Worm (Caenorhabditis elegans) whole organism, dauer: Measurements from ENCODE around the gene pelo-1.

Source experiments
- unc-62 ChIP-seq: sonication (generic microtip); optimal IDR thresholded peaks from 2 replicates; lab custom pipeline; 2017; ENCODE audit warnings: missing biosample characterization, missing genetic modification reagents, missing genetic modification characterization

Gene pelo-1

ce11 chrIII:4190241-4190640 is 13.8 kb downstream of the pelo-1 start, which contains the start of gene spp-28:
TSS of gene spp-28 (minus strand) at chrIII:4190341.
- TF ChIP-seq unc-62 (GFP tag; lab: Kevin White, UChicago), result no peak

DNA sequence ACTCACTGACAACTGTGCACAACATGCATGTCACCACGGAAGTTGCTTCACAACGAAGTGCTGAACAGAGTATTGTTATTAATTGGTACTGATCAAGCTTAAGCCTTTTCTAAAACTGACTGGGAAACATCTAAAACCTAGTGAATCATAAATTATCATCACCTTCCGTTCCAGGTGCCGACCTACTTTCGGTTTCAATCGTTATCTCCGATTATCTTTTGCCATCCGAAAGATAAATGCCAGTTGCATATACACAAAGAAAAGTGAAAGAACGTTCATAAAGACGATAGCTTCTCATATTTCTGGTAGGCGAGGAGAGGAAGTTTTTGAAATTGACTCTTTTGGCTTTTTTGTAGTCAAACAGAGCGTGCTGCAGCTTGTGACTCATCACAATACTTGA is 14.4 kb downstream of the pelo-1 start:
- no peak for TF ChIP-seq unc-62 (GFP tag; lab: Kevin White, UChicago)

DNA sequence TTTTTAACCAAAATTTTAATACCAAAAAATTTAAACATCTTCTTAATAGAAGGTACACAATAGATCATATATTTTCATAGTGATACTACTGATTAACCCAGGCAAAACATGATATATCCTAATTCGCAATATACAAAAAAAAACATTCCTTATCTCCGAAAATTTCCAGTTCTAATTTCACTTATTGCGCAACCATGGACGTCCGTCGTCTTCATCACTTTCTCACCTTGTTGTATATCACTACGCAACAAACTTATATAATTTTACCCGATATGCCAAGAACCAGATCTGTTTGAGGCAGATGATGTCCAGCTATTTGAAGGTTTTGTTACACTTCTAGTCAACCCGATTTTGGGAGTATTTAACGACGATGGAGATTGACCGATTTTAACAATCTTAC is 16.2 kb downstream of the pelo-1 start, which contains the start of gene R74.2:
TSS of gene R74.2 (plus strand) at position 316 of the 400 bp plus-strand sequence.
- no peak for TF ChIP-seq unc-62 (GFP tag; lab: Kevin White, UChicago)

DNA sequence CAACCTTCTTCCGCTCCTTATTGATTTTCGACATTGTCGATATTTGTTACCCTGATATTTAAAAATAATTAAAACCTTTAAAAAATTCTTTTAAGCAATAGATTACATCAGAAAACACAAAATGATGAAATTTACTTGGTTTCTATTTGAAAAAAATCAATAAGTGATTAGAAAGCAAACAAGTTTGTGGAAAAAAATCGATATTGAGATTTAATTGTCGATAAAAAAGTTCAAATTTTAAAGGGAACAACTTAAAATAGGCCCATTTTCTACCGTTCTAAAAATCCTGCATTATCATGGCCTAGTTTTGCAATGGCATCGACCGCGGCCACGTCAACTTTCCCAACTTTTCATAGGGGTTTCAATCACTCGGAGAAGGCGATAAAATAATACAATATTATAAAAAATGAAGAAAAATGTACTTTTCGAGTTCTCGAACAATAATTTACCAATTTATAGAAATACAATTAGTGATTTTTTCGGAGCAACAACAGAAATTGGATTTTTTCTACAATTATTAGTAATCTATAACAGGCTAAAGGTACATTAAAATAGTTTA is 17.2 kb downstream of the pelo-1 start, which contains the start of gene lars-1:
TSS of gene lars-1 (minus strand) at position 51 of the 559 bp plus-strand sequence.
- no peak for TF ChIP-seq unc-62 (GFP tag; lab: Kevin White, UChicago)

DNA sequence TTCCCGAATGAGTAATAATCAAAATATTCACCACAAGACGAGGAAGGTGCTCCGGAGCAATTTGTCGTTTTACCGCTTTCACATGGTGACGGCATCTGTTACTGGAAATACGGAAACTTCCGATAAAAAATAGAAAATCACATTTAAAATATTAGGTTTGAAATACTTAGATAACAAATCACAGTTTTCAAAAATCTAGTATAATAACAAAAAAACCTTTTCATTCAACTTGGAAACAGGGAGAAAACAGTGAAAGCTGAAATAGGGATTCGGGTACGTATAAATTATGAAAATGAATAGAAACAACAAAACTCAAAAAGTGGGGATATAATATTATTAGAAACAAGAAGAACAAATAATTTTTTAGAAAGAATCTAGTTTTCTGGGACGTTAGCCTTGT is 22.7 kb downstream of the pelo-1 start, which contains the start of gene C16C10.1:
TSS of gene C16C10.1 (minus strand) at position 101 of the 400 bp plus-strand sequence.
- TF ChIP-seq unc-62 (GFP tag; lab: Kevin White, UChicago), result no peak

ce11 chrIII:4178564-4178963 is 25.5 kb downstream of the pelo-1 start, which contains the start of gene C16C10.2:
TSS of gene C16C10.2 (minus strand) at chrIII:4178664.
- no peak for TF ChIP-seq unc-62 (GFP tag; lab: Kevin White, UChicago)

DNA sequence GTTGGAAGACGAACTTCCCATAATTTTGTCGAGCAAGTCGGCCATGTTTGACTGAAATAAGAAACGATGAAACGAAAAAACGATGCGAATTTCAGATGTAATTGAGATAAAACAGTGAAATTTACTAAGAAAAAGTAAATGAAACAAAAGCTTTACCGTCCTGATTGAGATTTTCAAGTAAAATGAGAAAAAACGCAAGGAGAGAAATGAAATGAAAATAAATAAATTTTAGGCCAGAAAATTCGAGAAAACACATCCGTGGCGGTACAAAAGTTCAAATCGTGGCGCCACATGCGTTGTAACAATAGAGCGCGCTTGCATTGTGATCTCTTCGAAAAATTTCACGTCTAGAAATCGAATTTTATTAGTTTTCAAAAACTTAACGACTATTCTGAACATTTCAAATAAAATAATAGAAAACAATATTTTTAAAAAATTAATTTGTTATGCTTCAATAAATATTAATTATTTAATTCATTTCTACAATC is 27.9 kb downstream of the pelo-1 start, which contains the start of the genes hrde-1 and C16C10.13:
TSS of gene hrde-1 (minus strand) at position 51 of the 488 bp plus-strand sequence.
TSS of gene C16C10.13 (plus strand) at position 332 of the 488 bp plus-strand sequence.
- TF ChIP-seq unc-62 (GFP tag; lab: Kevin White, UChicago), result no peak

ce11 chrIII:4175489-4175888 is 28.5 kb downstream of the pelo-1 start:
- no peak for TF ChIP-seq unc-62 (GFP tag; lab: Kevin White, UChicago)

DNA sequence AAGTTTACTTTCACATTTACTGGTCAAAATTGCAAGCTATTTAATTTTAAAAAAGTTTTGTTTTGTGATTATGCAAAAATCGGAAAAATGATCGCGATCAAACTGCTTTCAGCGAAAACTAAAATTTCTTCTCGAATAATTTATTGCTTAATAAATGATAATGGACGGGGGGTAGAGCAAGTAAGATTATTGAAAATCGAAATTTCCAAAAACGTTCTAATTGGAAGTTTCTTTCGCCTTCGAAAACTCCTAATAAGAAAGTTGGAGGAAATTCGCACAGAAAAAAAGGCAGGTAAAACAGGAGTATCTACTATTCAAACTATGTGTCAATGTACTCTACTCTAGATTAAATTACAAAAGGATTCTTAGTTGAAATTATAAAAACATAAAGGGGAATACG is 31.8 kb downstream of the pelo-1 start:
- TF ChIP-seq unc-62 (GFP tag; lab: Kevin White, UChicago), result no peak

- TF ChIP-seq unc-62 (GFP tag; lab: Kevin White, UChicago), result no peak
These were observed 33.1 kb downstream of the pelo-1 start, which contains the start of the genes rnf-121 and C16C10.4 for ce11 chrIII:4170903-4171377. TSS of gene rnf-121 (minus strand) at chrIII:4170953. TSS of gene C16C10.4 (plus strand) at chrIII:4171336.

DNA sequence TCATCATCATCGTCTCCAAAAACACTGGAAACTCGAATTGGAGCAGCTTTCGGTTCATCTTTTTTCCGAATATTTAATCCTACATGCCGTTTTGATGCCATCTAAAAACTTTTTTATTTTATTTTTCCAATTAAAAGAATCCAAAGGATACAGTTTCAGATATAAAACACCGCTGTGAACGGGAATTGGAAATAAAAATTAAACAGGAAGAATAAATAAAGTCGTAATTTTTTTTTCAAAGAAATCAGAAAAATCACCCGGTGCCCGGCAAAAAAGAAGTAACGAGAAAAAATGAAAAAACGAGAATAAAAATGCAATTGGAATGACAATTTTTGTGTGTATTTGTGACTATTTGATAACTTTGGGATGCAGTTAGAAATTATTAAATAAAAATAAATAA is 35.4 kb downstream of the pelo-1 start, which contains the start of gene ccdc-55:
TSS of gene ccdc-55 (minus strand) at position 101 of the 400 bp plus-strand sequence.
- no peak for TF ChIP-seq unc-62 (GFP tag; lab: Kevin White, UChicago)

ce11 chrIII:4166745-4167144 is 37.3 kb downstream of the pelo-1 start, which contains the start of gene rnf-5:
TSS of gene rnf-5 (minus strand) at chrIII:4166845.
- no peak for TF ChIP-seq unc-62 (GFP tag; lab: Kevin White, UChicago)

- no peak for TF ChIP-seq unc-62 (GFP tag; lab: Kevin White, UChicago)
These were observed 40.0 kb downstream of the pelo-1 start, which contains the start of gene C16C10.8 for ce11 chrIII:4164071-4164470. TSS of gene C16C10.8 (minus strand) at chrIII:4164171.

- TF ChIP-seq unc-62 (GFP tag; lab: Kevin White, UChicago), result no peak
These were observed 43.1 kb downstream of the pelo-1 start, which contains the start of gene C01G12.16 for ce11 chrIII:4160937-4161336. TSS of gene C01G12.16 (plus strand) at chrIII:4161237.

DNA sequence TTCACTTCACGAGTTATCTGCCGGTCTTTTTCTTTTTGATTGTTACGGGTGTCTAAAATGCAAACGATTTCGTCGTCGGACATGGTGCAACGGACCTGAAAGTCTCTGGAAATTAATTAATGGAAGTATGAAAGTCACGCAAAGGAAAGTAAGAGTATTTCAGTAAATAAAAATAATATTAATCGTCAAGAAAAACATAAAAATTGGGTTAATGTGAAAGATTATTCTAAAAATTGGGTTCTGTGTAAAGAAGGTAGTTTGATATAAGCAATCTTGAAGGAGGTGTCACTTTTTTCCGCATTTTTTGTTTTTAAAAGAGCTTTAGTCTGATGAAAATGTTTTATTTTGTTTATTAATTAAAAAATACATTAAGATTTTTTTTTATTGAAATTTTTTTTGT is 46.7 kb downstream of the pelo-1 start, which contains the start of gene C16C10.9:
TSS of gene C16C10.9 (minus strand) at position 101 of the 400 bp plus-strand sequence.
- TF ChIP-seq unc-62 (GFP tag; lab: Kevin White, UChicago), result no peak

- TF ChIP-seq unc-62 (GFP tag; lab: Kevin White, UChicago), result no peak
These were observed 50.7 kb downstream of the pelo-1 start, which contains the start of gene glod-4 for ce11 chrIII:4153299-4153698. TSS of gene glod-4 (plus strand) at chrIII:4153599.
